Fruit fly (Drosophila melanogaster): ENCODE results near the gene Rap1.

dm6 chr3L:1884652-1885051 lies 22.6 kb upstream of the Rap1 start, which contains the start of gene Aprt:
- TF ChIP-seq mld (GFP tag; IDR thresholded peaks at IDR 0.05; ENCODE audit: partially characterized antibody) = no peak; the same call in 2 of the 3 replicates
- no peak for TF ChIP-seq dmrt11E (tag; optimal IDR thresholded peaks at IDR 0.05)
- no peak for TF ChIP-seq croc (GFP tag; conservative IDR thresholded peaks at IDR 0.05)
- TF ChIP-seq CG8359 (GFP tag; optimal IDR thresholded peaks at IDR 0.05; ENCODE audit: borderline replicate concordance) = no peak
- no peak for TF ChIP-seq sima (GFP tag; optimal IDR thresholded peaks at IDR 0.05)
- no peak for TF ChIP-seq CG17829 (tag; optimal IDR thresholded peaks at IDR 0.05)

All from whole organism, embryonic.